Worm (Caenorhabditis elegans) whole organism, L2 larva: ENCODE results near the gene maph-9.

Experiments
- F13H6.1 ChIP-seq: sonication (generic microtip); optimal IDR thresholded peaks from 2 replicates; lab custom pipeline; 2016; ENCODE audit warnings: missing genetic modification characterization, missing compliant biosample characterization
- ZK546.5 ChIP-seq: sonication (generic microtip); optimal IDR thresholded peaks from 2 replicates; lab custom pipeline; 2017; ENCODE audit warnings: missing biosample characterization, missing genetic modification characterization
- ama-1 ChIP-seq: fragments of 150-350 bp; optimal IDR thresholded peaks from 2 replicates; lab custom pipeline; 2018; ENCODE audit warnings: inconsistent platforms
- lin-13 ChIP-seq: fragments of 150-350 bp; optimal IDR thresholded peaks from 2 replicates; lab custom pipeline; 2014; ENCODE audit warnings: missing biosample characterization, missing genetic modification reagents, missing genetic modification characterization
- nhr-11 ChIP-seq: fragments of 150-350 bp; optimal IDR thresholded peaks from 2 replicates; lab custom pipeline; 2014; ENCODE audit warnings: missing biosample characterization, missing genetic modification characterization
- nhr-77 ChIP-seq: fragments of 150-350 bp; optimal IDR thresholded peaks from 2 replicates; lab custom pipeline; 2014; ENCODE audit warnings: missing biosample characterization, missing genetic modification characterization
- sma-9 ChIP-seq, 2 experiments: fragments of 150-350 bp in 1 of 2; sonication (generic microtip) in 1 of 2; optimal IDR thresholded peaks; 2 replicates each; lab custom pipeline; 2014 to 2016; ENCODE audit warnings: missing genetic modification characterization in 2 of 2, mild to moderate bottlenecking in 1 of 2, missing biosample characterization in 1 of 2, missing compliant biosample characterization in 1 of 2, missing genetic modification reagents in 1 of 2, moderate library complexity in 1 of 2
- snpc-4 ChIP-seq: fragments of 150-350 bp; optimal IDR thresholded peaks from 2 replicates; lab custom pipeline; 2014; ENCODE audit warnings: missing biosample characterization, missing genetic modification characterization
- unc-62 ChIP-seq: fragments of 150-350 bp; optimal IDR thresholded peaks from 2 replicates; lab custom pipeline; 2014; ENCODE audit warnings: missing biosample characterization, missing genetic modification reagents, missing genetic modification characterization
- zag-1 ChIP-seq: fragments of 150-350 bp; optimal IDR thresholded peaks from 2 replicates; lab custom pipeline; 2014; ENCODE audit warnings: missing biosample characterization, missing genetic modification characterization

DNA sequence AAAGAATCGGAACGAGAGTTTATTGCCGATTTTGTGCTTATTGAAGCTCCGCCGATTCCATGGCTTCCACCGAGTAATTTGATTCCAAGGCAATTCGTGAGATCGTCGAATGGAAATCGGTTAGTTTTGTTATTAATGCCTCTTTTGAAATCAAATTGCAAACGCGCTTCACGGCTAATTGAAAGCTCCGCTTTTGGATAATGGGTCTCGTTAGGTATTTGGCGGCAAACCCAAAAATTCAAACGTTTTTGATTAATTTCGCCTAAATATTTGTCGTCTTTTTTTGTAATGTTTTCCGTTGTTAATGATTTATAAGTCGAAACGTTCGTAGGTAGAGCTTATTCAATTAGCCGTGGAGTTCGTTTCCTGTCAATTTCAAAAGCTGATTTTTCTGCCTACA lies 3.2 kb downstream of the maph-9 start:
- TF ChIP-seq ZK546.5 (tag; lab: Kevin White, UChicago) (no peak), unc-62 (GFP tag; lab: Kevin White, UChicago) (no peak), nhr-11 (tag; lab: Kevin White, UChicago) (no peak), snpc-4 (tag; lab: Kevin White, UChicago) (no peak), F13H6.1 (no peak), lin-13 (GFP tag; lab: Kevin White, UChicago) (no peak), ama-1 (lab: Kevin White, UChicago) (no peak), zag-1 (no peak), sma-9 (GFP tag; optimal IDR thresholded peaks at IDR 0.05; lab: Kevin White, UChicago) (no peak), sma-9 (tag; optimal IDR thresholded peaks at IDR 0.05; lab: Kevin White, UChicago) (no peak), nhr-77 (no peak)
